Worm (Caenorhabditis elegans) whole organism, early embryonic: ENCODE measurements around the gene sea-2.

Experiments used
- ama-1 ChIP-seq: fragments of 150-350 bp; optimal IDR thresholded peaks from 2 replicates; lab custom pipeline; 2014
- pes-1 ChIP-seq: fragments of 200-800 bp; sonication (Bioruptor generic); IDR thresholded peaks from 2 replicates; pipeline ENCODE4 v1.3.6; 2022; ENCODE audit warnings: missing genetic modification reagents, missing genetic modification characterization, missing compliant biosample characterization

DNA sequence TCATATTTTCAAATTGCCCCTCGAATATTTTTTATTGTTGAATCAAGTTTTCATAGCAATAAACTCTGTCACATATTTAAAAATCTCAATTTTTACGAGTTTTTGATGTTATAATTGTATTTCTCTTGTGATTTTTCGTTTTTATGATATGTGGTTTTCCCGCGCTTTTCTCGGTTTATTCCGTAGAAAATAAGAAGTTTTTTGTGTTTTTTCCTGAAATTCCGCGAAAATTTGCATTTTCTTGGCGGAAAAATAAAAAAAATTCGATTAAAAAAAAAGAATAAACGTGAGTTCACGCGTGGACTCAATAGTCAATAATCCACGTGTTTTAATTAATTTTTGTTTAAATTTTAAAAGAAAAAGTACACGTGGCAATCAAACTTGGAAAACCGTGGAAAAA is 14.2 kb upstream of the sea-2 start:
- no peak for TF ChIP-seq pes-1 (GFP tag; lab: Robert Waterston, UW)
- TF ChIP-seq ama-1 = no peak
